Worm (Caenorhabditis elegans): ENCODE measurements around the gene nrx-1.

The nrx-1 gene

DNA sequence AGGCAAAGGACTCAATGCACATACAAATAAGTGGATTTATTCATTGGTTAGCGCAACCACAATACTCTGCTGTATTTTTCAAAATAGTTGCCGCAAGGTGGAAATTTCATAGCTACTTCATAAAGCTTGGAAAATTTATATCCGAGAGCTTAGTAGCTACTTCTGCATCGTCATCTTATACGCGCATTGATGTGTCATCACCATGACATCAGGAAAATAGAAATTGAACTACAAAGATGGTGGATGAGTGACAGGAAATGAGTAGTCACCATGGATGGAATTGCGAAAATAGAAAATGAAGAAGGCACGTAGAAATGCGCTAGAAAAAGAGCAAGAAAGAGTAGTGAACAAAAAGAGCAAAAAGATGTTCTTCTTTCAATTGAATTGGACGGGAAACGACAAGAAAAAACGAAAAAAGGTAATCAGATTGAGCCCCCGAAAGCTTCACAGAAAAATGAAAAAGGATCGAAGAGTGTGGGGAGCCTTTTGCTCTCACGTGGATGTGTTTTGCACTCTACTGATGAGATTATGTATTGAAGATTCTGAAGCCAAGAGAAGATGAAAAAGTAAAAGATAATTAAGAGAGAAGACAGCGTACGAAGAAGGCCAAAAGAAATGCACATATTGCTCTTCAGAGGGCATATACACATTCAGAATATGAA, 50.3 kb downstream of the nrx-1 start:
- TF ChIP-seq aha-1 (tag): peak; percentile 79
- peak in 1 of 2 experiments; percentile 24 for TF ChIP-seq hif-1 (tag; optimal IDR thresholded peaks at IDR 0.05)
- TF ChIP-seq fkh-10 (GFP tag; optimal IDR thresholded peaks at IDR 0.05): peak; percentile 74
- TF ChIP-seq ctbp-1 (GFP tag; IDR thresholded peaks at IDR 0.05): peak; percentile 68; the same call in 1 of the 2 replicates
- no peak for TF ChIP-seq dve-1 (tag; optimal IDR thresholded peaks at IDR 0.05; ENCODE audit: insufficient read depth)
- peak; percentile 92 for TF ChIP-seq ces-1 (GFP tag; optimal IDR thresholded peaks at IDR 0.05)
- TF ChIP-seq unc-62 (GFP tag; optimal IDR thresholded peaks at IDR 0.05 in 1 of 2): peak in 1 of 2 experiments; percentile 90
- TF ChIP-seq unc-62 (tag; optimal IDR thresholded peaks at IDR 0.05): no peak
- no peak for TF ChIP-seq T20F7.1 (GFP tag; optimal IDR thresholded peaks at IDR 0.05)
- peak in 1 of 2 experiments; percentile 44 for TF ChIP-seq lsy-2 (tag; optimal IDR thresholded peaks at IDR 0.05)

DNA sequence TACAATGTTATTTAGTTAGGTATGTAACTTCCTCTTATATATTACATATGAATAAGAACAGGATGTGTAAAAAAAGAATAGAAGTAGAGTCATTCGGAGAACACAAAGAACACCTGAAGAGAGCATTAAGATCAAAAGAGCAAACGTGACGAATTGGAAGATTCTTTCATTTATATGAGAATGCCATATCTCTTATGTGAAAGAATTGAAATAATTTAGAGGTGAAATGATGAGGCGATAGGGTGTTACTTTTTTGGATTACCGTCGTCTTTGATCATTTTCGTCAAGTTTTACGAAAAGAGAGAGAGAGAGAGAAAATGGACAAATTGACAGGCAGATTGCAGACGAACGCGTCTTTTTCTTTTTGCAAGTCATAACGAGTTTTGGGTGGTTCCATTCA, 51.7 kb downstream of the nrx-1 start:
- peak; percentile 97 for TF ChIP-seq aha-1 (tag)
- no peak for TF ChIP-seq lin-13 (GFP tag; optimal IDR thresholded peaks at IDR 0.05)
- peak; percentile 12 for TF ChIP-seq hlh-11 (tag; optimal IDR thresholded peaks at IDR 0.05)
- peak in 1 of 2 experiments; percentile 4 for TF ChIP-seq mdl-1 (tag; optimal IDR thresholded peaks at IDR 0.05)
- peak; percentile 12 for TF ChIP-seq nhr-28 (tag; optimal IDR thresholded peaks at IDR 0.05)
- TF ChIP-seq hif-1 (tag; optimal IDR thresholded peaks at IDR 0.05): peak in 1 of 2 experiments; percentile 85
- TF ChIP-seq lsy-2 (tag; optimal IDR thresholded peaks at IDR 0.05): peak in 1 of 2 experiments; percentile 51
- TF ChIP-seq unc-62 (GFP tag; optimal IDR thresholded peaks at IDR 0.05 in 1 of 2): peak in 1 of 2 experiments; percentile 14
- no peak for TF ChIP-seq unc-62 (tag; optimal IDR thresholded peaks at IDR 0.05)
- TF ChIP-seq F37D6.2 (tag; optimal IDR thresholded peaks at IDR 0.05): no peak

DNA sequence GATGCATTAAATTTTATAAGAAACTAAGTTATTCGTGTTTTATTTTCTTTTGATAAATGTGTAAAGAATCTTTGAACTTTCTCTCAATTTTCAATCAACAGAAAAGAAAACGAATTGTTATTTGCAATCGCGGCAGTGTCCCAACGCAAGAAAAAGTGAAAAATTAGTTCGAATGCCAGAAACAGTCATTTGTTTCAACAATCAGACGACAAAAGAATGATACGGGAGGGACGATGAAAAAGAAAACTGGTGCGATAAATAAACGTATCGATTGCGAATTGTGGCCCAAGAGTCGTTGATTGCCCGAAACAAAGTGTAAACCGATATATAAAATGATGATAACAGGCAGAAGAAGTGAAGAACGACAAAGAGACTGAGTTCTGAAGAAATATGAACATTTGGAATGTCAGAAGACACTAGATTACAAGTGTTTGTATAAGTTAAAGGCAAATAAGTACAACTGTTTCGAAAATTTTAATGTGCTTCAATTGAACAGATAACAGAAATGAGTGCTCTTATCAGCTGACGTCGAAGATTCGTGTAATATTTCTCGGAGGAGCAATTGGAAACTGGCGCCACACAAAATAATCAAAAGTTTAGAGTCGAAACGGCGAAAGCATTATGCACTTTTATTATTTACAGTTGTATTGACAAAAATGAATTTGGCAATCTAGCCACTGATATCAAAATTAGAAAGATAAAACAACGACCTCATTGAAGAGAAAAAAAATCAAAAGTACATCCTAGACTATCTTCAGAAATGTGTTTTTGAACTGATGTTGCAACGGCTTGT, 53.2 kb downstream of the nrx-1 start:
- TF ChIP-seq lin-1 (GFP tag; IDR thresholded peaks at IDR 0.05): 0 out of 2 replicates have a peak, but pooled peaks have one; percentile 29
- no peak for TF ChIP-seq lir-3 (tag; optimal IDR thresholded peaks at IDR 0.05)
- peak; percentile 79 for TF ChIP-seq pqm-1 (tag; optimal IDR thresholded peaks at IDR 0.05)
- peak; percentile 80 for TF ChIP-seq dmd-6 (GFP tag; IDR thresholded peaks at IDR 0.05)
- TF ChIP-seq nhr-48 (tag; optimal IDR thresholded peaks at IDR 0.05): peak; percentile 64
- TF ChIP-seq nhr-77 (tag; optimal IDR thresholded peaks at IDR 0.05): peak; percentile 53
- TF ChIP-seq hlh-11 (tag; optimal IDR thresholded peaks at IDR 0.05): peak; percentile 84
- TF ChIP-seq nhr-28 (tag; optimal IDR thresholded peaks at IDR 0.05): peak; percentile 85
- peak; percentile 78 for TF ChIP-seq aha-1 (tag)
- peak; percentile 79 for TF ChIP-seq php-3 (GFP tag; IDR thresholded peaks at IDR 0.05)
- no peak for TF ChIP-seq fkh-10 (GFP tag; optimal IDR thresholded peaks at IDR 0.05)
- peak; percentile 45 for TF ChIP-seq dve-1 (tag; optimal IDR thresholded peaks at IDR 0.05; ENCODE audit: insufficient read depth)
- no peak for TF ChIP-seq daf-16 (GFP tag; optimal IDR thresholded peaks at IDR 0.05)
- peak; percentile 97 for TF ChIP-seq daf-16 (tag; optimal IDR thresholded peaks at IDR 0.05)
- TF ChIP-seq F49E8.2 (tag; optimal IDR thresholded peaks at IDR 0.05; ENCODE audit: borderline replicate concordance): no peak

DNA sequence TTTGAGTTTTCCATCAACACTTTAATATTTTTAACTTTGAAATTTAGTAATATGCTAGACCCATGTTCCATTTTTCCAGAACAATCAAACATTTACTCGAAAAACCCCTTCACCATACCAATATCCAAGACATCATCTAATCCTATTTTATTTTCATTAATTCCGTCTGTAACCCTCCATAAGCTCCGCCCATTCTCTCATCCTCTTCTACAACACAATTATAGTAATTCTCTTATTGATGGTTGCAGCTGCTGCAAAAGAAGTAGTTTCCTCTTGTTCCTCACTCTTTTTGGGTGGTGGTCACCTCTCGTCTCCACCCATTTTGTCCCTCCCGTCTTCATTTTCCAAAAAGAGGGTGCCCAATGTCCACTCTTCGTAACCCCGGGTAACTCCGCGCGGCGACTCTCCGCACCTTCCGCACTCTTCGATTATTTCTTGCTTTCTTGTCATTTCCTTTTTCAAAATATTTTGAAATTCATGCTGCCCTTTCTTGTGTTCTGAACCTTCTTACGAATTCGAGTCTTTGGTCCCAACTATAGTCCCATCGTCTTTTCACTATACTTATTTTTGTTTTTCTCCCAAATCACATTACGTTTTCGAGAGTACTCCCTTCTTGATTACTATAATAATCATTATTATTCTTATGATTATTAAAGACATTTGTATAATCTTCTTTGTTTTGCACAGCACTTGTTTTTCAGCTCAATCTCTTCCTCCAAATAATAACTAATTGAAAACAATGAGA, 55.5 kb downstream of the nrx-1 start, which contains the start of gene F32D8.1:
F32D8.1 (plus strand) TSS at position 695 of the 745 bp plus-strand sequence.
- TF ChIP-seq vab-7 (GFP tag; IDR thresholded peaks at IDR 0.05) (no peak), arid-1 (GFP tag; conservative IDR thresholded peaks at IDR 0.05) (no peak), nhr-11 (tag; optimal IDR thresholded peaks at IDR 0.05) (no peak), rbr-2 (tag; optimal IDR thresholded peaks at IDR 0.05) (no peak), ces-1 (GFP tag; optimal IDR thresholded peaks at IDR 0.05) (peak; percentile 49)

All from whole organism, L4 larva.